Fruit fly (Drosophila melanogaster) whole organism, wandering third instar larva: Measurements from ENCODE around the gene Pgls.

Experiments used
- br ChIP-seq: fragments of 200-800 bp; sonication (Bioruptor generic); optimal IDR thresholded peaks from 2 replicates; lab custom pipeline; 2016; ENCODE audit warnings: missing biosample characterization, missing genetic modification characterization
- sage ChIP-seq: fragments of 200-800 bp; sonication (Bioruptor generic); optimal IDR thresholded peaks from 2 replicates; lab custom pipeline; 2016; ENCODE audit warnings: missing biosample characterization, mild to moderate bottlenecking, missing genetic modification characterization
- tai ChIP-seq: sonication (Bioruptor generic); optimal IDR thresholded peaks from 2 replicates; lab custom pipeline; 2016; ENCODE audit warnings: missing biosample characterization, missing genetic modification characterization

- TF ChIP-seq br (GFP tag; lab: Kevin White, UChicago), result no peak
- TF ChIP-seq tai (GFP tag; lab: Kevin White, UChicago), result no peak
- no peak for TF ChIP-seq sage (GFP tag; lab: Kevin White, UChicago)
These were observed 35.5 kb downstream of the Pgls start for dm6 chrX:10882786-10883185.
